Fruit fly (Drosophila melanogaster) whole organism, embryonic: Measurements from ENCODE around the gene Liprin-alpha.

Source experiments
- BEAF-32 ChIP-seq: fragments of 200-800 bp; sonication (Bioruptor generic); optimal IDR thresholded peaks from 3 replicates; lab custom pipeline; 2017; ENCODE audit warnings: missing biosample characterization, missing genetic modification characterization, mild to moderate bottlenecking, moderate library complexity, missing genetic modification reagents
- Bgb ChIP-seq: fragments of 200-800 bp; sonication (Bioruptor generic); IDR thresholded peaks from 2 replicates; pipeline ENCODE4 v1.3.6; 2022; ENCODE audit warnings: missing biosample characterization, missing genetic modification characterization; ENCODE audit not compliant: partially characterized antibody
- CG10366 ChIP-seq: fragments of 200-800 bp; sonication (Bioruptor generic); IDR thresholded peaks from 2 replicates; pipeline ENCODE4 v1.3.6; 2022; ENCODE audit warnings: missing biosample characterization, missing genetic modification characterization
- CG10959 ChIP-seq: fragments of 200-800 bp; sonication (Bioruptor generic); IDR thresholded peaks from 2 replicates; pipeline ENCODE4 v1.3.6; 2022; ENCODE audit warnings: missing biosample characterization, missing genetic modification characterization
- CG11398 ChIP-seq: fragments of 200-800 bp; sonication (Bioruptor generic); optimal IDR thresholded peaks from 2 replicates; lab custom pipeline; 2016; ENCODE audit warnings: missing biosample characterization, missing genetic modification characterization
- CG12769 ChIP-seq: fragments of 200-800 bp; sonication (Bioruptor generic); optimal IDR thresholded peaks from 2 replicates; lab custom pipeline; 2019; ENCODE audit warnings: missing biosample characterization, mild to moderate bottlenecking, missing genetic modification characterization, moderate library complexity
- CG1647 ChIP-seq: fragments of 200-800 bp; sonication (Bioruptor generic); optimal IDR thresholded peaks from 3 replicates; lab custom pipeline; 2016; ENCODE audit warnings: missing biosample characterization, missing genetic modification characterization
- CG16813 ChIP-seq: fragments of 200-800 bp; sonication (Bioruptor generic); IDR thresholded peaks from 3 replicates; pipeline ENCODE4 v1.3.6; 2022; ENCODE audit warnings: missing biosample characterization, missing genetic modification characterization; ENCODE audit not compliant: partially characterized antibody
- CG17186 ChIP-seq: fragments of 200-800 bp; sonication (Bioruptor generic); optimal IDR thresholded peaks from 3 replicates; lab custom pipeline; 2017; ENCODE audit warnings: missing biosample characterization, missing genetic modification reagents, missing genetic modification characterization
- CG18262 ChIP-seq: fragments of 200-800 bp; optimal IDR thresholded peaks from 3 replicates; lab custom pipeline; 2019; ENCODE audit warnings: missing biosample characterization, mild to moderate bottlenecking, missing genetic modification characterization, moderate library complexity
- CG18599 ChIP-seq: fragments of 200-800 bp; sonication (Bioruptor generic); optimal IDR thresholded peaks from 3 replicates; lab custom pipeline; 2017; ENCODE audit warnings: missing biosample characterization, missing genetic modification characterization, mild to moderate bottlenecking, moderate library complexity, missing genetic modification reagents
- CG32767 ChIP-seq: fragments of 200-800 bp; sonication (Bioruptor generic); IDR thresholded peaks from 2 replicates; pipeline ENCODE4 v1.3.6; 2022; ENCODE audit warnings: missing biosample characterization, missing genetic modification characterization
- CG33557 ChIP-seq: fragments of 200-800 bp; sonication (Bioruptor generic); optimal IDR thresholded peaks from 2 replicates; lab custom pipeline; 2019; ENCODE audit warnings: missing biosample characterization, mild to moderate bottlenecking, missing genetic modification characterization, moderate library complexity
- CG3407 ChIP-seq: fragments of 200-800 bp; sonication (Bioruptor generic); optimal IDR thresholded peaks from 2 replicates; lab custom pipeline; 2018; ENCODE audit warnings: missing biosample characterization, mild to moderate bottlenecking, missing genetic modification characterization
- CG34422 ChIP-seq: fragments of 200-800 bp; sonication (Bioruptor generic); IDR thresholded peaks from 3 replicates; pipeline ENCODE4 v1.3.6; 2022; ENCODE audit warnings: missing biosample characterization, missing genetic modification characterization
- CG6254 ChIP-seq: fragments of 200-800 bp; sonication (Bioruptor generic); optimal IDR thresholded peaks from 3 replicates; lab custom pipeline; 2017; ENCODE audit warnings: mild to moderate bottlenecking, missing biosample characterization, missing genetic modification reagents, missing genetic modification characterization
- CG8388 ChIP-seq: fragments of 200-800 bp; sonication (Bioruptor generic); optimal IDR thresholded peaks from 2 replicates; lab custom pipeline; 2019; ENCODE audit warnings: missing biosample characterization, mild to moderate bottlenecking, missing genetic modification characterization, moderate library complexity
- CHES-1-like ChIP-seq: fragments of 200-800 bp; sonication (Bioruptor generic); optimal IDR thresholded peaks from 2 replicates; lab custom pipeline; 2016; ENCODE audit warnings: missing biosample characterization, missing genetic modification characterization
- CTCF ChIP-seq: fragments of 200-800 bp; sonication (Bioruptor generic); optimal IDR thresholded peaks from 2 replicates; lab custom pipeline; 2017; ENCODE audit warnings: missing biosample characterization, mild to moderate bottlenecking, missing genetic modification characterization, moderate library complexity
- D ChIP-seq, 2 experiments: fragments of 200-800 bp in 1 of 2; fragments of >200 bp in 1 of 2; sonication (Bioruptor generic) in 1 of 2; optimal IDR thresholded peaks; 2 replicates in 1 of 2; 3 replicates in 1 of 2; lab custom pipeline; 2017; ENCODE audit warnings: mild to moderate bottlenecking in 1 of 2, missing biosample characterization in 1 of 2, missing genetic modification characterization in 1 of 2, missing genetic modification reagents in 1 of 2
- D19B ChIP-seq: fragments of 200-800 bp; sonication (Bioruptor generic); optimal IDR thresholded peaks from 2 replicates; lab custom pipeline; 2017; ENCODE audit warnings: missing biosample characterization, mild to moderate bottlenecking, missing genetic modification characterization
- Deaf1 ChIP-seq: fragments of 200-800 bp; optimal IDR thresholded peaks from 3 replicates; lab custom pipeline; 2019; ENCODE audit warnings: missing biosample characterization, mild to moderate bottlenecking, missing genetic modification characterization, moderate library complexity
- Dll ChIP-seq: fragments of 200-800 bp; sonication (Bioruptor generic); IDR thresholded peaks from 4 replicates; pipeline ENCODE4 v1.3.6; 2022; ENCODE audit warnings: missing biosample characterization, missing genetic modification characterization; ENCODE audit not compliant: partially characterized antibody
- Dp ChIP-seq: fragments of 200-800 bp; sonication (Bioruptor generic); optimal IDR thresholded peaks from 2 replicates; lab custom pipeline; 2018; ENCODE audit warnings: missing biosample characterization, mild to moderate bottlenecking, missing genetic modification characterization, moderate library complexity
- Dref ChIP-seq: fragments of 200-800 bp; sonication (Bioruptor generic); IDR thresholded peaks from 2 replicates; pipeline ENCODE4 v1.3.6; 2022; ENCODE audit warnings: missing biosample characterization, missing genetic modification characterization
- GATAe ChIP-seq: fragments of 200-800 bp; sonication (Bioruptor generic); conservative IDR thresholded peaks from 2 replicates; pipeline ENCODE4 v1.3.6; 2022; ENCODE audit warnings: missing biosample characterization, missing genetic modification characterization
- Nf-YA ChIP-seq: fragments of 200-800 bp; sonication (Bioruptor generic); IDR thresholded peaks from 2 replicates; pipeline ENCODE4 v1.3.6; 2022; ENCODE audit warnings: missing biosample characterization, missing genetic modification characterization
- NfI ChIP-seq: fragments of 200-800 bp; sonication (Bioruptor generic); optimal IDR thresholded peaks from 3 replicates; lab custom pipeline; 2018; ENCODE audit warnings: missing biosample characterization, mild to moderate bottlenecking, missing genetic modification characterization, moderate library complexity
- Rfx ChIP-seq: fragments of 200-800 bp; sonication (Bioruptor generic); IDR thresholded peaks from 2 replicates; pipeline ENCODE4 v1.3.6; 2022; ENCODE audit warnings: missing biosample characterization, missing genetic modification characterization
- Xbp1 ChIP-seq: fragments of 200-800 bp; sonication (Bioruptor generic); optimal IDR thresholded peaks from 3 replicates; lab custom pipeline; 2016; ENCODE audit warnings: missing biosample characterization, mild to moderate bottlenecking, missing genetic modification characterization
- ash1 ChIP-seq: fragments of 200-800 bp; sonication (Bioruptor generic); optimal IDR thresholded peaks from 2 replicates; lab custom pipeline; 2018; ENCODE audit warnings: missing biosample characterization, mild to moderate bottlenecking, missing genetic modification characterization
- chif ChIP-seq, 2 experiments: fragments of 200-800 bp; sonication (Bioruptor generic); optimal IDR thresholded peaks; 3 replicates each; lab custom pipeline; 2016; ENCODE audit warnings: missing biosample characterization in 2 of 2, missing genetic modification characterization in 2 of 2
- crol ChIP-seq: fragments of 200-800 bp; sonication (Bioruptor generic); IDR thresholded peaks from 2 replicates; pipeline ENCODE4 v1.3.6; 2022; ENCODE audit warnings: missing biosample characterization, missing genetic modification characterization
- grn ChIP-seq: fragments of 200-800 bp; sonication (Bioruptor generic); optimal IDR thresholded peaks from 3 replicates; lab custom pipeline; 2017; ENCODE audit warnings: missing biosample characterization, missing genetic modification characterization
- hbn ChIP-seq: fragments of 200-800 bp; sonication (Bioruptor generic); IDR thresholded peaks from 2 replicates; pipeline ENCODE4 v1.3.6; 2022; ENCODE audit warnings: missing biosample characterization, missing genetic modification characterization; ENCODE audit not compliant: partially characterized antibody
- ind ChIP-seq: fragments of 200-800 bp; sonication (Bioruptor generic); optimal IDR thresholded peaks from 3 replicates; lab custom pipeline; 2016; ENCODE audit warnings: missing biosample characterization, missing genetic modification characterization
- kay ChIP-seq: fragments of 200-800 bp; sonication (Bioruptor generic); optimal IDR thresholded peaks from 2 replicates; lab custom pipeline; 2016; ENCODE audit warnings: missing biosample characterization, missing genetic modification characterization
- nau ChIP-seq: fragments of 200-800 bp; sonication (Bioruptor generic); optimal IDR thresholded peaks from 3 replicates; lab custom pipeline; 2017; ENCODE audit warnings: missing biosample characterization, mild to moderate bottlenecking, missing genetic modification characterization, missing genetic modification reagents
- nom ChIP-seq: fragments of 200-800 bp; sonication (Bioruptor generic); optimal IDR thresholded peaks from 2 replicates; lab custom pipeline; 2017; ENCODE audit warnings: missing biosample characterization, missing genetic modification characterization, mild to moderate bottlenecking, moderate library complexity, missing genetic modification reagents
- onecut ChIP-seq: fragments of 200-800 bp; sonication (Bioruptor generic); IDR thresholded peaks from 2 replicates; pipeline ENCODE4 v1.3.6; 2022; ENCODE audit warnings: missing biosample characterization, missing genetic modification characterization
- pfk ChIP-seq: fragments of 200-800 bp; sonication (Bioruptor generic); optimal IDR thresholded peaks from 2 replicates; lab custom pipeline; 2018; ENCODE audit warnings: missing biosample characterization, mild to moderate bottlenecking, missing genetic modification characterization, moderate library complexity
- prd ChIP-seq, 3 experiments: fragments of >200 bp in 2 of 3; fragments of 200-800 bp in 1 of 3; sonication (Bioruptor generic) in 1 of 3; optimal IDR thresholded peaks in 2 of 3; IDR thresholded peaks in 1 of 3; 2 replicates in 2 of 3; 3 replicates in 1 of 3; pipeline versions ENCODE4 v1.3.6 to Lab custom; 2017 to 2022; ENCODE audit warnings: missing biosample characterization in 1 of 3, missing genetic modification characterization in 1 of 3
- pzg ChIP-seq: fragments of 200-800 bp; sonication (Bioruptor generic); optimal IDR thresholded peaks from 3 replicates; lab custom pipeline; 2018; ENCODE audit warnings: missing biosample characterization, mild to moderate bottlenecking, missing genetic modification characterization, moderate library complexity
- slou ChIP-seq: fragments of 200-800 bp; sonication (Bioruptor generic); optimal IDR thresholded peaks from 3 replicates; lab custom pipeline; 2016; ENCODE audit warnings: missing biosample characterization, missing genetic modification characterization
- sr ChIP-seq: fragments of 200-800 bp; sonication (Bioruptor generic); IDR thresholded peaks from 3 replicates; pipeline ENCODE4 v1.3.6; 2022; ENCODE audit warnings: missing biosample characterization, missing genetic modification characterization
- tll ChIP-seq, 2 experiments: fragments of 200-800 bp in 1 of 2; fragments of >200 bp in 1 of 2; sonication (Bioruptor generic) in 1 of 2; optimal IDR thresholded peaks; 2 replicates each; lab custom pipeline; 2017 to 2019; ENCODE audit warnings: missing biosample characterization in 2 of 2, missing genetic modification characterization in 2 of 2, mild to moderate bottlenecking in 1 of 2, moderate library complexity in 1 of 2
- toy ChIP-seq: fragments of 200-800 bp; sonication (Bioruptor generic); IDR thresholded peaks from 2 replicates; pipeline ENCODE4 v1.3.6; 2022; ENCODE audit warnings: missing biosample characterization, missing genetic modification characterization
- wdn ChIP-seq: fragments of 200-800 bp; sonication (Bioruptor generic); IDR thresholded peaks from 2 replicates; pipeline ENCODE4 v1.3.6; 2022; ENCODE audit warnings: missing biosample characterization, missing genetic modification characterization
- zen2 ChIP-seq: fragments of 200-800 bp; sonication (Bioruptor generic); IDR thresholded peaks from 3 replicates; pipeline ENCODE4 v1.3.6; 2022; ENCODE audit warnings: missing biosample characterization, missing genetic modification characterization; ENCODE audit not compliant: partially characterized antibody

Liprin-alpha gene

DNA sequence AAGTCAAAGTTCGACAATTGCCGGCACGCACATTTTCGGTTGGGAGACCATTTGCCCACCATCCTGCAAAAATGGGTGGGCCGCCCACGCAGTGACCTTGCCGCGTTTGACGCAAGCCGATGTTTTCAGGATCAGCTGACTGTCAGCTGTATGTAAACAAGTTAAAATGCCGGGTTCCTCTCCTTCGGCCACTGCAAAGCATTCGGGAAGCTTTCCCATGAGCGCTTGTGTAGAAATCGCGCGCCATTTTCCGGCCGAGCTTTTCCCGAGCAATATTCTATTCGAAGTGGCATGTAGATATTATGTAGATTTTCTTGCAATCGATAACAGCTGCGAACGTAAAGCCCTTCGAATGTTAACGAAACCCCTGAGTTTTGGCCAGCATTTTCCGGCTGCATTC, 49.9 kb downstream of the Liprin-alpha start, which contains the start of gene CG17378 (continued):
- TF ChIP-seq CG6254 (GFP tag; lab: Kevin White, UChicago): no peak
- no peak for TF ChIP-seq zen2 (GFP tag; lab: Robert Waterston, UW)
- no peak for TF ChIP-seq CG3407 (GFP tag; lab: Kevin White, UChicago)
- no peak for TF ChIP-seq ind (GFP tag; lab: Kevin White, UChicago)
- no peak for TF ChIP-seq Xbp1 (GFP tag; lab: Kevin White, UChicago)
- TF ChIP-seq wdn: no peak
- no peak for TF ChIP-seq crol (GFP tag; lab: Robert Waterston, UW)
- TF ChIP-seq CG10959 (GFP tag; lab: Robert Waterston, UW): no peak
- no peak for TF ChIP-seq CG17186 (GFP tag; lab: Kevin White, UChicago)
- TF ChIP-seq Dll: 0 out of 4 replicates have a peak, but pooled peaks have one; percentile 11
- no peak for TF ChIP-seq slou
- TF ChIP-seq ash1 (GFP tag; lab: Kevin White, UChicago): no peak
- TF ChIP-seq hbn (GFP tag; lab: Robert Waterston, UW): 0 out of 2 replicates have a peak, but pooled peaks have one; percentile 15
- TF ChIP-seq Dp (GFP tag; lab: Kevin White, UChicago): peak; percentile 23
- TF ChIP-seq kay (GFP tag; lab: Kevin White, UChicago): no peak
- TF ChIP-seq CHES-1-like: no peak
- no peak for TF ChIP-seq CG10366 (GFP tag; lab: Robert Waterston, UW)
- TF ChIP-seq CG16813 (GFP tag; lab: Robert Waterston, UW): no peak
- TF ChIP-seq grn (GFP tag; lab: Kevin White, UChicago): no peak
- peak; percentile 22; the same call in 1 of the 2 replicates for TF ChIP-seq Rfx (GFP tag; lab: Robert Waterston, UW)
- peak; percentile 80 for TF ChIP-seq CTCF (GFP tag; lab: Kevin White, UChicago)
- TF ChIP-seq nom: no peak
- TF ChIP-seq Bgb (GFP tag; lab: Robert Waterston, UW): peak; percentile 49; the same call in 1 of the 2 replicates
- TF ChIP-seq CG18599 (GFP tag; lab: Kevin White, UChicago): no peak
- TF ChIP-seq pzg (GFP tag; lab: Kevin White, UChicago): peak; percentile 24
- no peak for TF ChIP-seq CG18262 (tag; lab: Kevin White, UChicago)
- no peak for TF ChIP-seq D19B (GFP tag; lab: Kevin White, UChicago)
- TF ChIP-seq Nf-YA: no peak
- TF ChIP-seq prd (optimal IDR thresholded peaks at IDR 0.05; lab: Kevin White, UChicago): no peak
- no peak for TF ChIP-seq prd (GFP tag; IDR thresholded peaks at IDR 0.05; lab: Robert Waterston, UW)
- no peak for TF ChIP-seq CG11398
- no peak for TF ChIP-seq CG8388 (GFP tag; lab: Kevin White, UChicago)
- peak; percentile 12 for TF ChIP-seq BEAF-32
- TF ChIP-seq CG12769 (tag; lab: Kevin White, UChicago): peak; percentile 60
- no peak for TF ChIP-seq NfI
- TF ChIP-seq GATAe (GFP tag; lab: Robert Waterston, UW): no peak
- TF ChIP-seq tll (GFP tag; optimal IDR thresholded peaks at IDR 0.05; lab: Kevin White, UChicago): no peak
- no peak for TF ChIP-seq nau (GFP tag; lab: Kevin White, UChicago)
- peak; percentile 46; the same call in 1 of the 3 replicates for TF ChIP-seq sr (GFP tag; lab: Robert Waterston, UW)
- TF ChIP-seq Dref (GFP tag; lab: Robert Waterston, UW): 0 out of 2 replicates have a peak, but pooled peaks have one; percentile 30
- peak; percentile 83 for TF ChIP-seq onecut
- TF ChIP-seq CG1647 (GFP tag; lab: Kevin White, UChicago): no peak
- TF ChIP-seq D (optimal IDR thresholded peaks at IDR 0.05; lab: Kevin White, UChicago): no peak
- no peak for TF ChIP-seq D (GFP tag; optimal IDR thresholded peaks at IDR 0.05; lab: Kevin White, UChicago)
- peak; percentile 75 for TF ChIP-seq Deaf1 (tag; lab: Kevin White, UChicago)
- 0 out of 2 replicates have a peak, but pooled peaks have one; percentile 7 for TF ChIP-seq CG32767 (GFP tag; lab: Robert Waterston, UW)
- no peak for TF ChIP-seq chif (GFP tag; optimal IDR thresholded peaks at IDR 0.05; lab: Kevin White, UChicago)
- TF ChIP-seq pfk (GFP tag; lab: Kevin White, UChicago): no peak
- no peak for TF ChIP-seq CG33557 (GFP tag; lab: Kevin White, UChicago)
- TF ChIP-seq toy: no peak
- TF ChIP-seq CG34422 (GFP tag; lab: Robert Waterston, UW): peak; percentile 62; the same call in 1 of the 3 replicates
